Worm (Caenorhabditis elegans) whole organism, L1 larva: Measurements from ENCODE around the gene ZK896.4.

Experiments used
- F16B12.6 ChIP-seq: fragments of 150-350 bp; optimal IDR thresholded peaks from 2 replicates; lab custom pipeline; 2014; ENCODE audit warnings: missing biosample characterization, missing genetic modification characterization
- aha-1 ChIP-seq: fragments of 150-350 bp; optimal IDR thresholded peaks from 2 replicates; lab custom pipeline; 2014; ENCODE audit warnings: missing biosample characterization, missing genetic modification characterization
- alr-1 ChIP-seq: fragments of 200-800 bp; sonication (Bioruptor generic); optimal IDR thresholded peaks from 2 replicates; lab custom pipeline; 2018; ENCODE audit warnings: borderline replicate concordance, mild to moderate bottlenecking, missing genetic modification characterization, missing compliant biosample characterization
- aly-2 ChIP-seq: fragments of 150-350 bp; optimal IDR thresholded peaks from 2 replicates; lab custom pipeline; 2014; ENCODE audit warnings: missing biosample characterization, missing genetic modification characterization
- ceh-8 ChIP-seq: fragments of 200-800 bp; sonication (Bioruptor generic); optimal IDR thresholded peaks from 2 replicates; lab custom pipeline; 2018; ENCODE audit warnings: mild to moderate bottlenecking, missing genetic modification characterization, moderate library complexity, missing compliant biosample characterization
- ceh-82 ChIP-seq, 3 experiments: fragments of 150-350 bp in 1 of 3; sonication (generic microtip) in 2 of 3; optimal IDR thresholded peaks; 2 replicates each; lab custom pipeline; 2014 to 2017; ENCODE audit warnings: missing biosample characterization in 3 of 3, missing genetic modification characterization in 3 of 3
- dpl-1 ChIP-seq, 3 experiments: fragments of 150-350 bp in 2 of 3; sonication (generic microtip) in 1 of 3; optimal IDR thresholded peaks; 2 replicates each; lab custom pipeline; 2014 to 2017; ENCODE audit warnings: missing biosample characterization in 3 of 3, missing genetic modification characterization in 3 of 3, missing genetic modification reagents in 3 of 3
- efl-1 ChIP-seq, 4 experiments: fragments of 150-350 bp; optimal IDR thresholded peaks in 3 of 4; peaks in 1 of 4; 1 replicate in 1 of 4; 2 replicates in 3 of 4; lab custom pipeline; 2014; ENCODE audit warnings: missing biosample characterization in 2 of 4, missing genetic modification characterization in 2 of 4, missing genetic modification reagents in 2 of 4
- egl-13 ChIP-seq: sonication (generic microtip); optimal IDR thresholded peaks from 2 replicates; lab custom pipeline; 2016; ENCODE audit warnings: missing genotype, missing genetic modification reagents, missing genetic modification characterization, missing compliant biosample characterization
- egl-27 ChIP-seq, 2 experiments: fragments of 150-350 bp in 1 of 2; sonication (generic microtip); optimal IDR thresholded peaks; 3 replicates each; lab custom pipeline; 2017 to 2018; ENCODE audit warnings: missing biosample characterization in 2 of 2, missing genetic modification characterization in 2 of 2, missing genetic modification reagents in 2 of 2
- elt-2 ChIP-seq: sonication (generic microtip); optimal IDR thresholded peaks from 2 replicates; lab custom pipeline; 2016; ENCODE audit warnings: missing genetic modification characterization, mild to moderate bottlenecking, inconsistent platforms, missing compliant biosample characterization, missing genetic modification reagents
- ets-5 ChIP-seq: fragments of 200-800 bp; sonication (Bioruptor generic); IDR thresholded peaks from 2 replicates; pipeline ENCODE4 v1.3.6; 2022; ENCODE audit warnings: missing genetic modification characterization, missing compliant biosample characterization
- fos-1 ChIP-seq: fragments of 150-350 bp; optimal IDR thresholded peaks from 2 replicates; lab custom pipeline; 2014; ENCODE audit warnings: missing biosample characterization, missing genetic modification characterization
- hlh-4 ChIP-seq: sonication (generic microtip); optimal IDR thresholded peaks from 2 replicates; lab custom pipeline; 2016; ENCODE audit warnings: mild to moderate bottlenecking, missing genetic modification characterization, missing compliant biosample characterization
- hpl-2 ChIP-seq: fragments of 150-350 bp; optimal IDR thresholded peaks from 2 replicates; lab custom pipeline; 2014; ENCODE audit warnings: missing biosample characterization, missing genetic modification reagents, missing genetic modification characterization
- irx-1 ChIP-seq: sonication (generic microtip); optimal IDR thresholded peaks from 2 replicates; lab custom pipeline; 2016; ENCODE audit warnings: missing genetic modification characterization, missing compliant biosample characterization
- lin-35 ChIP-seq, 2 experiments: fragments of 150-350 bp; optimal IDR thresholded peaks; 2 replicates each; lab custom pipeline; 2014; ENCODE audit warnings: missing biosample characterization in 2 of 2, missing genetic modification characterization in 2 of 2, missing genetic modification reagents in 2 of 2
- lir-3 ChIP-seq: sonication (generic microtip); optimal IDR thresholded peaks from 2 replicates; lab custom pipeline; 2016; ENCODE audit warnings: mild to moderate bottlenecking, missing genetic modification characterization, moderate library complexity, missing compliant biosample characterization; ENCODE audit not compliant: poor library complexity
- mep-1 ChIP-seq: fragments of 150-350 bp; optimal IDR thresholded peaks from 2 replicates; lab custom pipeline; 2014; ENCODE audit warnings: missing biosample characterization, missing genetic modification characterization
- nhr-237 ChIP-seq: fragments of 150-350 bp; optimal IDR thresholded peaks from 2 replicates; lab custom pipeline; 2014; ENCODE audit warnings: missing biosample characterization, missing genetic modification characterization
- nhr-77 ChIP-seq: fragments of 150-350 bp; optimal IDR thresholded peaks from 2 replicates; lab custom pipeline; 2014; ENCODE audit warnings: missing biosample characterization, missing genetic modification characterization
- pag-3 ChIP-seq: sonication (generic microtip); optimal IDR thresholded peaks from 2 replicates; lab custom pipeline; 2017; ENCODE audit warnings: missing genetic modification characterization, mild to moderate bottlenecking, missing compliant biosample characterization, antibody characterized with exemption, borderline replicate concordance; ENCODE audit not compliant: insufficient read depth
- pqm-1 ChIP-seq: sonication (generic microtip); optimal IDR thresholded peaks from 3 replicates; lab custom pipeline; 2017; ENCODE audit warnings: missing biosample characterization, missing genetic modification characterization
- rnt-1 ChIP-seq: sonication (generic microtip); optimal IDR thresholded peaks from 2 replicates; lab custom pipeline; 2016; ENCODE audit warnings: mild to moderate bottlenecking, missing genetic modification characterization, moderate library complexity, missing compliant biosample characterization
- snpc-4 ChIP-seq: fragments of 150-350 bp; optimal IDR thresholded peaks from 2 replicates; lab custom pipeline; 2014; ENCODE audit warnings: missing biosample characterization, missing genetic modification characterization
- sptf-1 ChIP-seq: fragments of 150-350 bp; optimal IDR thresholded peaks from 2 replicates; lab custom pipeline; 2014; ENCODE audit warnings: missing biosample characterization, missing genetic modification characterization
- sup-37 ChIP-seq: fragments of 200-800 bp; sonication (Bioruptor generic); optimal IDR thresholded peaks from 2 replicates; lab custom pipeline; 2018; ENCODE audit warnings: mild to moderate bottlenecking, missing genetic modification characterization, missing compliant biosample characterization
- unc-30 ChIP-seq: sonication (generic microtip); optimal IDR thresholded peaks from 2 replicates; lab custom pipeline; 2017; ENCODE audit warnings: missing biosample characterization, missing genetic modification characterization
- unc-62 ChIP-seq: fragments of 150-350 bp; optimal IDR thresholded peaks from 2 replicates; lab custom pipeline; 2014; ENCODE audit warnings: missing biosample characterization, missing genetic modification reagents, missing genetic modification characterization
- vab-15 ChIP-seq: sonication (generic microtip); optimal IDR thresholded peaks from 2 replicates; lab custom pipeline; 2017; ENCODE audit warnings: missing genotype, mild to moderate bottlenecking, missing genetic modification characterization, missing compliant biosample characterization
- xbp-1 ChIP-seq: sonication (generic microtip); optimal IDR thresholded peaks from 2 replicates; lab custom pipeline; 2016; ENCODE audit warnings: missing genetic modification characterization, missing compliant biosample characterization

Gene ZK896.4

DNA sequence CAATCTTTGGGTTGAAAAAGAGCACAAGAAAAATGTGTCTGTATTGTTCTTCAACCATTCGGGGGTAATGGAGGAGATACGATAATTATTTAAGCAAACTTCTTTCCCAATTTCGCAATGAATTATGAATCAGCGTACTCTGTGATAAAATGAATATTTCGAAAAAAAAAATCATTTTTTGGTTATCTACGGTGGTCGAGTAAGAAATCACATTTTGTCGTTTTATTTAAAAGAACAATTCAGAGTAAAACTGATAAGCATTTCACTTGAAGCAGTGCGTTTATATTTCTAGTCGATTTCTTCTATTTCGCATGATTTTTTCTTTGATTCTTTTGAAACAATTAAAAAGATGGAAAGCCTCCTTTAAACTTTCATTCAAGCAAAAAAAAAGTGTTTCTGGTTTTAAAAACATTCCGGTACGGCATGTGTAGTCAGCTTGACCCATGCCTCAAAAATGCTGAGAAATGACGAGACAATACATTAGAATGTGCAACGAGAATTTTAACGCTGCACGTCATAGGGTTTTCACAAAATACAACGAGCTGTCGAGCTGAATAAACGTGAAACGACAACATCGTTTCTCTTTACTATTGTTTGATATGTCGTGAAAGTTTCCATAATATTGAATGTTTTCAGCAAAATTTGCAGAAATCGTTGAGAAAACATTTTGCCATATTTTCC lies 19.5 kb upstream of the ZK896.4 start, which contains the start of gene K08D8.2:
K08D8.2 (plus strand) TSS at position 631 of the 681 bp plus-strand sequence.
- TF ChIP-seq elt-2 (tag; lab: Kevin White, UChicago) (peak; percentile 49), dpl-1 (GFP tag; optimal IDR thresholded peaks at IDR 0.05; lab: Kevin White, UChicago) (no peak)
- TF ChIP-seq, all 84 proteins: peak for 1

- TF ChIP-seq ets-5 (GFP tag; lab: Robert Waterston, UW): no peak
- TF ChIP-seq lir-3 (tag; lab: Kevin White, UChicago): no peak
- no peak for TF ChIP-seq alr-1
- peak in 1 of 2 experiments; percentile 15 for TF ChIP-seq lin-35 (GFP tag; optimal IDR thresholded peaks at IDR 0.05; lab: Kevin White, UChicago)
- peak; percentile 83 for TF ChIP-seq elt-2 (tag; lab: Kevin White, UChicago)
- no peak for TF ChIP-seq sup-37 (GFP tag; lab: Kevin White, UChicago)
- no peak for TF ChIP-seq aha-1 (tag; lab: Kevin White, UChicago)
- no peak for TF ChIP-seq unc-62 (GFP tag; lab: Kevin White, UChicago)
- no peak for TF ChIP-seq ceh-82 (tag; optimal IDR thresholded peaks at IDR 0.05; lab: Kevin White, UChicago)
- TF ChIP-seq snpc-4: no peak
- no peak for TF ChIP-seq nhr-77
These were observed 18.5 kb upstream of the ZK896.4 start for ce11 chrIV:12901602-12902001.

ce11 chrIV:12900267-12900666 lies 17.2 kb upstream of the ZK896.4 start, which contains the start of gene K08D8.10:
TSS of gene K08D8.10 (plus strand) at chrIV:12900567.
- TF ChIP-seq F16B12.6 (tag; lab: Kevin White, UChicago) (no peak), vab-15 (no peak), xbp-1 (tag; lab: Kevin White, UChicago) (no peak), aly-2 (tag; lab: Kevin White, UChicago) (no peak), pag-3 (no peak), sptf-1 (tag; lab: Kevin White, UChicago) (no peak), unc-30 (tag; lab: Kevin White, UChicago) (no peak), egl-27 (tag; optimal IDR thresholded peaks at IDR 0.05; lab: Kevin White, UChicago) (no peak), ceh-8 (GFP tag; lab: Kevin White, UChicago) (no peak)

- TF ChIP-seq irx-1 (no peak), pqm-1 (tag; lab: Kevin White, UChicago) (no peak), fos-1 (no peak), hlh-4 (no peak), nhr-237 (tag; lab: Kevin White, UChicago) (no peak), hpl-2 (GFP tag; lab: Kevin White, UChicago) (no peak), pag-3 (no peak), rnt-1 (tag; lab: Kevin White, UChicago) (no peak)
- TF ChIP-seq, all 84 proteins: peak for 0
These were observed 16.3 kb upstream of the ZK896.4 start, which contains the start of gene K08D8.9 for ce11 chrIV:12899392-12899791. TSS of gene K08D8.9 (plus strand) at chrIV:12899692.

DNA sequence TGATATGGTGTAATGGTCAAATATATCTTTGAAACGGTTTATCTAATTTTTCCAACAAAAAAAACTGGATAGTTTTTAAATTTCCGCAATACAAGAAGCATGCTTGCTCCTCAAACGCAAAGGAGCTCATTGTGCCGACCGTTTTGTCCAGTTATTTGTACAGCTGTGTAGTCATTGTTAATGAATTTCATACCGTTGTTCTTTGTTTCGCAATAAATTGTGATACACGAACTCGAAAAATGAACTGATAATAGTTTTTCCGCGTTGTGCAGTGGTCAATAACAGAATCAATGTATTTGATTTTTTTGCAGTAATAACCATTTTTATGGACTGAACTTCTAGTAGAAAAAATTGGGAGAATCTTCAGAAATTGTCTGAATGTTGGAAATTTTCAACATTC lies 15.7 kb upstream of the ZK896.4 start:
- peak; percentile 4 for TF ChIP-seq elt-2 (tag; lab: Kevin White, UChicago)
- TF ChIP-seq egl-13 (tag; lab: Kevin White, UChicago): no peak
- no peak for TF ChIP-seq mep-1 (tag; lab: Kevin White, UChicago)
- TF ChIP-seq ceh-82 (tag; optimal IDR thresholded peaks at IDR 0.05; lab: Kevin White, UChicago): no peak
- no peak for TF ChIP-seq efl-1 (optimal IDR thresholded peaks at IDR 0.05; lab: Kevin White, UChicago)
- TF ChIP-seq efl-1 (GFP tag; optimal IDR thresholded peaks at IDR 0.05 in 1 of 2; lab: Kevin White, UChicago): peak in 1 of 2 experiments; percentile 81
- TF ChIP-seq, all 84 proteins: peak for 2
